Fruit fly (Drosophila melanogaster) Kc167 (cell line): Measurements from ENCODE around the gene COX7A.

Experiments used
- Myc ChIP-seq: fragments of >200 bp; optimal IDR thresholded peaks from 2 replicates; lab custom pipeline; 2017; ENCODE audit warnings: missing external identifiers
- Sin3A ChIP-seq: fragments of >200 bp; optimal IDR thresholded peaks from 2 replicates; lab custom pipeline; 2018; ENCODE audit warnings: missing external identifiers

DNA sequence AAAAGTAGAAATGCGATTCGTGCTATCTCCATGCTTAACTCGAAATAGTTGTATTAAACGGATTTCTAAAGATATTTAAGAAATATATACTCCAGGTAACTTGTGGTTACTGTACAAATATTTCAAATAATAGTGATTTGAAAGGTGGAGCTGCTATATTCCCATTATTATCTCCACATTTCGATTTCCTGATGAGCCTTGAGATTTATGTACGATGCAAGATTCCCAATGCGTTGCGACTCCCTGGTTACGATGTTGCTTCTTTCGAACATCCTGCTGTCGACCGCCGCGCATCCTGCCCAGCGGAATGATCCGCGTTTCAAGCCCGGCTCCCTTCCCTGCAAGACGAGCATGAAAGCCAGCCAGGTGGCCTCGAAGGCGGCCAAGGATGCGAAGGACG is 28.8 kb downstream of the COX7A start, which contains the start of the genes CG11694 and CG11698:
- TF ChIP-seq Sin3A = no peak
- TF ChIP-seq Myc (lab: Kevin White, UChicago) = no peak
